Fruit fly (Drosophila melanogaster): ENCODE results near the gene CG15356.

Gene CG15356

dm6 chr2L:1986343-1987280, 6.1 kb upstream of the CG15356 start (continued):
- TF ChIP-seq br (GFP tag; optimal IDR thresholded peaks at IDR 0.05) = peak; percentile 74
- TF ChIP-seq dmrt93B (GFP tag; optimal IDR thresholded peaks at IDR 0.05) = peak; percentile 19
- TF ChIP-seq CG9705 (GFP tag; optimal IDR thresholded peaks at IDR 0.05) = peak; percentile 27

- no peak for TF ChIP-seq Rel (GFP tag; optimal IDR thresholded peaks at IDR 0.05)
- peak; percentile 68 for TF ChIP-seq Rel (tag; optimal IDR thresholded peaks at IDR 0.05)
- TF ChIP-seq CG32264 (GFP tag; optimal IDR thresholded peaks at IDR 0.05) = no peak
- TF ChIP-seq pan (optimal IDR thresholded peaks at IDR 0.05) = no peak
- no peak for TF ChIP-seq psq (GFP tag; optimal IDR thresholded peaks at IDR 0.05)
- TF ChIP-seq Dfd (GFP tag; optimal IDR thresholded peaks at IDR 0.05) = no peak
- TF ChIP-seq Jra (GFP tag; optimal IDR thresholded peaks at IDR 0.05) = no peak
- no peak for TF ChIP-seq Sp1 (GFP tag; optimal IDR thresholded peaks at IDR 0.05)
- TF ChIP-seq tai (GFP tag; optimal IDR thresholded peaks at IDR 0.05) = no peak
- TF ChIP-seq h (GFP tag; optimal IDR thresholded peaks at IDR 0.05) = peak; percentile 18
- TF ChIP-seq foxo (GFP tag; optimal IDR thresholded peaks at IDR 0.05) = peak in 1 of 2 experiments; percentile 33
- no peak for TF ChIP-seq HLH106 (tag; optimal IDR thresholded peaks at IDR 0.05)
- TF ChIP-seq Hnf4 (GFP tag; optimal IDR thresholded peaks at IDR 0.05) = no peak
- peak; percentile 15 for TF ChIP-seq rgr (GFP tag; optimal IDR thresholded peaks at IDR 0.05)
- TF ChIP-seq jim (GFP tag; optimal IDR thresholded peaks at IDR 0.05) = no peak
- TF ChIP-seq N (GFP tag; optimal IDR thresholded peaks at IDR 0.05) = no peak
- TF ChIP-seq fru (GFP tag; optimal IDR thresholded peaks at IDR 0.05) = no peak
- TF ChIP-seq Hr83 (GFP tag; optimal IDR thresholded peaks at IDR 0.05; ENCODE audit: poor library complexity, severe bottlenecking) = peak; percentile 39
- TF ChIP-seq ey (GFP tag; optimal IDR thresholded peaks at IDR 0.05) = no peak
- TF ChIP-seq Hr78 (GFP tag; optimal IDR thresholded peaks at IDR 0.05) = no peak
- TF ChIP-seq dsf (GFP tag; optimal IDR thresholded peaks at IDR 0.05; ENCODE audit: borderline replicate concordance) = no peak
- TF ChIP-seq br (GFP tag; optimal IDR thresholded peaks at IDR 0.05) = peak; percentile 16
- no peak for TF ChIP-seq CrebA (GFP tag; optimal IDR thresholded peaks at IDR 0.05; ENCODE audit: borderline replicate concordance)
- no peak for TF ChIP-seq dl (GFP tag; optimal IDR thresholded peaks at IDR 0.05; ENCODE audit: insufficient read depth in 1 of 2, partially characterized antibody in 2 of 2)
- TF ChIP-seq sage (GFP tag; optimal IDR thresholded peaks at IDR 0.05) = peak; percentile 32
- TF ChIP-seq Abd-B (GFP tag; optimal IDR thresholded peaks at IDR 0.05) = no peak
- no peak for TF ChIP-seq dmrt93B (GFP tag; optimal IDR thresholded peaks at IDR 0.05)
- TF ChIP-seq Myc (optimal IDR thresholded peaks at IDR 0.05) = no peak
- TF ChIP-seq OdsH (GFP tag; optimal IDR thresholded peaks at IDR 0.05) = no peak
- TF ChIP-seq sv (GFP tag; optimal IDR thresholded peaks at IDR 0.05) = peak; percentile 3
- TF ChIP-seq woc (GFP tag; optimal IDR thresholded peaks at IDR 0.05) = no peak
- TF ChIP-seq CG9705 (GFP tag; optimal IDR thresholded peaks at IDR 0.05) = no peak
- TF ChIP-seq brk (GFP tag; optimal IDR thresholded peaks at IDR 0.05) = no peak
Observed at dm6 chr2L:1981726-1982367, 1.3 kb upstream of the CG15356 start, which contains the start of gene CG7289. Gene CG7289 (plus strand): TSS chr2L:1982217.

DNA sequence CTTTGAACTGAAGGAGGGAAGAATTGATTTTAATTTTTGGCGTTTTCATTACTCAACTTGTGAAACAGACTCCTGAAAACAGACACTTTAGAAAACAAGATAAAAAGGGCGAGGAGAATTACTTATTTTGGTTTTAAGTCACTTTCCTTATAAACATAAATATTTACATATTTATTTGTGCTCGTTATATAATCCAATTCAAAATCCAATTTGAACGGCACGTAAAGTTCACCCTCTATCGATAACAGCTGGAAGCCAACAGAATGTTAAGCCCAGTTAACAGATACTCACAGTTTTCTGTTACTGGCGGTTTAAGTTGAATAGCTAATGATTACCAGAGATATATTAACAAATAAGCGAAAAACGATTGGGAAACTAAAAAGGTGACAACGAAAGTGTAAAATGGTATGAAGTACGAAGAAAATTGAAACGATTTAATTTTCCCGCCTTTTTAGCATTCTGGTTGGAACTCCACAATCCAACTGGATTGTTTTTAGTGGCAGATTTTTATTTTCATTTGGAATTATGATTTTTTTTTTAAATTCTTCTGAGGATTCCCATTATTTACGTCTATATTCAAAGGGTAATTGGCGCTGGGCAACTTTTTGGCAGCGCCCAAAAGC, 1.2 kb downstream of the CG15356 start:
- TF ChIP-seq dsf (GFP tag; optimal IDR thresholded peaks at IDR 0.05; ENCODE audit: borderline replicate concordance) (no peak), h (GFP tag; optimal IDR thresholded peaks at IDR 0.05) (no peak), HLH106 (tag; optimal IDR thresholded peaks at IDR 0.05) (no peak), foxo (GFP tag; optimal IDR thresholded peaks at IDR 0.05) (no peak), tai (GFP tag; optimal IDR thresholded peaks at IDR 0.05) (no peak), CrebA (GFP tag; optimal IDR thresholded peaks at IDR 0.05; ENCODE audit: borderline replicate concordance) (no peak), woc (GFP tag; optimal IDR thresholded peaks at IDR 0.05) (no peak), Sp1 (GFP tag; optimal IDR thresholded peaks at IDR 0.05) (no peak), CG32264 (GFP tag; optimal IDR thresholded peaks at IDR 0.05) (no peak), Jra (GFP tag; optimal IDR thresholded peaks at IDR 0.05) (no peak), dl (GFP tag; optimal IDR thresholded peaks at IDR 0.05; ENCODE audit: insufficient read depth in 1 of 2, partially characterized antibody in 2 of 2) (no peak), Myc (optimal IDR thresholded peaks at IDR 0.05) (no peak), usp (GFP tag; optimal IDR thresholded peaks at IDR 0.05) (no peak), brk (GFP tag; optimal IDR thresholded peaks at IDR 0.05) (no peak), Hnf4 (GFP tag; optimal IDR thresholded peaks at IDR 0.05) (no peak), dmrt93B (GFP tag; optimal IDR thresholded peaks at IDR 0.05) (no peak), CG9705 (GFP tag; optimal IDR thresholded peaks at IDR 0.05) (no peak), br (GFP tag; optimal IDR thresholded peaks at IDR 0.05) (no peak), sage (GFP tag; optimal IDR thresholded peaks at IDR 0.05) (no peak)
